Worm (Caenorhabditis elegans) whole organism, midembryonic: ENCODE measurements around the gene mrp-2.
A peak's percentile ranks its signal among the peaks of the same experiment; 100 is the strongest.

Experiments
- T22C8.4 ChIP-seq: fragments of 200-800 bp; sonication (Bioruptor generic); IDR thresholded peaks from 2 replicates; pipeline ENCODE4 v1.3.6; 2022; ENCODE audit warnings: missing genetic modification characterization, missing compliant biosample characterization
- cog-1 ChIP-seq: sonication (generic microtip); optimal IDR thresholded peaks from 2 replicates; lab custom pipeline; 2016; ENCODE audit warnings: missing genetic modification characterization, missing compliant biosample characterization
- flt-1 ChIP-seq: fragments of 200-800 bp; sonication (Bioruptor generic); IDR thresholded peaks from 2 replicates; pipeline ENCODE4 v1.3.6; 2022; ENCODE audit warnings: missing genetic modification characterization, missing compliant biosample characterization
- klf-2 ChIP-seq: fragments of 200-800 bp; sonication (Bioruptor generic); conservative IDR thresholded peaks from 2 replicates; pipeline ENCODE4 v1.3.6; 2022; ENCODE audit warnings: missing genetic modification reagents, missing genetic modification characterization, missing compliant biosample characterization
- med-1 ChIP-seq: sonication (generic microtip); optimal IDR thresholded peaks from 2 replicates; lab custom pipeline; 2017; ENCODE audit warnings: missing genetic modification characterization, mild to moderate bottlenecking, missing compliant biosample characterization, antibody characterized with exemption, missing genetic modification reagents; ENCODE audit not compliant: insufficient read depth
- ref-1 ChIP-seq: fragments of 200-800 bp; sonication (Bioruptor generic); conservative IDR thresholded peaks from 2 replicates; pipeline ENCODE4 v1.3.6; 2022; ENCODE audit warnings: missing genetic modification reagents, missing genetic modification characterization, missing compliant biosample characterization
- tab-1 ChIP-seq: fragments of 200-800 bp; sonication (Bioruptor generic); IDR thresholded peaks from 2 replicates; pipeline ENCODE4 v1.3.6; 2022; ENCODE audit warnings: missing genetic modification characterization, missing compliant biosample characterization
- ztf-23 ChIP-seq: fragments of 200-800 bp; sonication (Bioruptor generic); IDR thresholded peaks from 2 replicates; pipeline ENCODE4 v1.3.6; 2022; ENCODE audit warnings: missing genetic modification reagents, missing genetic modification characterization, missing compliant biosample characterization
- ztf-29 ChIP-seq: fragments of 200-800 bp; sonication (Bioruptor generic); IDR thresholded peaks from 2 replicates; pipeline ENCODE4 v1.3.6; 2022; ENCODE audit warnings: missing genetic modification reagents, missing genetic modification characterization, missing compliant biosample characterization

The mrp-2 gene

DNA sequence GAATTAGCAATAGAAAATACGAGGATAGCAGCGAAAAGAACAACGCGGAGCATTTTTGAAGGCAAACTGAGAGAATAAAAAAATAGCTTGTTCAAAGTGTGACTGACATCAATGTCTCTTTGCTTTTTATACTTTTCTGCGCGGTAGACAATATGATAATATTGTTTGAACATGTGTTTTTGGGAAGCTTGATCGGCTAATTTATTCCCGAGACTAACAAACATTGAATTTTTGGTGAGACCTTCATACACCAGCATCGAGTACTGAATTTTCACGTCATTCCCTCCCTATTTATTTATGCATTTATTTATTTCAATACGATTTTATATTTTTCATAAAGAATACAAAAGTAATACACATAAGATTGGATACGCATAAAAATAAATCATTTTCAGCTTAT, 41.6 kb downstream of the mrp-2 start, which contains the start of gene B0310.6:
TSS of gene B0310.6 (minus strand) at position 101 of the 400 bp plus-strand sequence.
- TF ChIP-seq T22C8.4 (GFP tag; lab: Robert Waterston, UW) (no peak), ztf-23 (GFP tag; lab: Robert Waterston, UW) (no peak), med-1 (GFP tag; lab: Kevin White, UChicago) (no peak), ztf-29 (GFP tag; lab: Robert Waterston, UW) (no peak), tab-1 (GFP tag; lab: Robert Waterston, UW) (no peak), klf-2 (GFP tag; lab: Robert Waterston, UW) (no peak), cog-1 (tag; lab: Kevin White, UChicago) (no peak)

DNA sequence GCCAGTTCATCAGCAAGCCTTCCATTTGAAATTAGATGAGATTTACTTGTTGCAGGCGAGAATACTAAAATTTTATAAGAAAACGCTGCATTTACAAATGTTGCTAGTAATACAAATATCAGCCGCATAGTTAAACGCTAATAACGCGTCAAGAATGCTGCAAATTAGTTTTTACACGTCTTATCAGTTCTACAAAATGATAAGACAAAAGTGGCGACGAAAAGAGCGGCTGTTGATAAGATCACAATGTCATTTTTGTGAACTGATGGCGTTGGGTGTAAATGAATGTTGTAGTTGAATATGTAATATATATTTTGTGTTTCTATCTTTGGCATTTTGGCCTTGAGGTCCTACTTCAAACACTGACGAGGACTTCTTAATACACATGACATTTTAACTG, 42.5 kb downstream of the mrp-2 start, which contains the start of gene ugt-46:
TSS of gene ugt-46 (minus strand) at position 279 of the 400 bp plus-strand sequence.
- TF ChIP-seq flt-1, result no peak
- TF ChIP-seq cog-1 (tag; lab: Kevin White, UChicago), result no peak
- TF ChIP-seq tab-1 (GFP tag; lab: Robert Waterston, UW), result no peak
- no peak for TF ChIP-seq med-1 (GFP tag; lab: Kevin White, UChicago)
- no peak for TF ChIP-seq ref-1 (GFP tag; lab: Robert Waterston, UW)
- TF ChIP-seq T22C8.4 (GFP tag; lab: Robert Waterston, UW), result no peak
- no peak for TF ChIP-seq ztf-29 (GFP tag; lab: Robert Waterston, UW)
- TF ChIP-seq ztf-23 (GFP tag; lab: Robert Waterston, UW), result no peak
- TF ChIP-seq klf-2 (GFP tag; lab: Robert Waterston, UW), result no peak

DNA sequence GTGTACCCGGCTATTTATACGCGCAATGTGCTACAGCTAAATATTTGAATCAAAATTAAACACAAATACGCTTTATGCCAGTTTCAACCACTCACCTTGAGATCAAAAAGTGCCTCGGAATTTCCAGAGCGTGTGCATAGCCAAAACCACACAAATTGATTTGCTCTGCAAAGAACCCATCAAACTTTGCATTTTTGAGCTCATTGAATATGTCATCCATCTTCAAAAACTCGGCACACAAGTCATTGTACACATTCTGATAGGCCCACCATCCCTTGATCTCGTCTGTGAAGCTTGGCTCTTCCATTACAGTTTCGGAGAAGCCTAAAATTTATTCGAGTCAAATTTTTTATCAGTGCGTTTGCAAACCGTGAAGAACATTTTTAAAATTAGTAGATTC, 43.1 kb downstream of the mrp-2 start:
- no peak for TF ChIP-seq ztf-23 (GFP tag; lab: Robert Waterston, UW)
- no peak for TF ChIP-seq med-1 (GFP tag; lab: Kevin White, UChicago)

DNA sequence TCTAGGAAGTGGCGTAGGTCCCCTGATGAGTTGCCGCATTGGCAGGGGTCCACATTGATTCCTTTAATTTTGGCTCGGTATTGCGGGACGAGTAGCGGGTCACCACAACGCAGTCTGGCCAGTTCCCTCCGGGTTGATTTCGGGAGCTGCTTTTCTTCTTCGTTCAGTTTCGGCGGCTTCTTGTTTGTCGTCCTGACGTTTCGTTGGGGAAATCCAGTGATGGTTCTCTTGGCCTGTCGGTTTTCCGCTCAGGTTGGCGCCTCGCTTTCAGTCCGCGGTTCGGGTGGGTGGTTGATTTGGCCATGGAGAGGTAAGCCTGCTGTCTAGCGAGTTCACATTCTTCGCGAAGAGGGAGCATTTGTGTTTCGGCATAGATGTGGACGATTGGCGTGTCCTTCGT, 43.7 kb downstream of the mrp-2 start:
- TF ChIP-seq ztf-23 (GFP tag; lab: Robert Waterston, UW) (no peak), cog-1 (tag; lab: Kevin White, UChicago) (no peak), T22C8.4 (GFP tag; lab: Robert Waterston, UW) (no peak), flt-1 (no peak), ztf-29 (GFP tag; lab: Robert Waterston, UW) (no peak), med-1 (GFP tag; lab: Kevin White, UChicago) (no peak), tab-1 (GFP tag; lab: Robert Waterston, UW) (no peak), ref-1 (GFP tag; lab: Robert Waterston, UW) (no peak)

DNA sequence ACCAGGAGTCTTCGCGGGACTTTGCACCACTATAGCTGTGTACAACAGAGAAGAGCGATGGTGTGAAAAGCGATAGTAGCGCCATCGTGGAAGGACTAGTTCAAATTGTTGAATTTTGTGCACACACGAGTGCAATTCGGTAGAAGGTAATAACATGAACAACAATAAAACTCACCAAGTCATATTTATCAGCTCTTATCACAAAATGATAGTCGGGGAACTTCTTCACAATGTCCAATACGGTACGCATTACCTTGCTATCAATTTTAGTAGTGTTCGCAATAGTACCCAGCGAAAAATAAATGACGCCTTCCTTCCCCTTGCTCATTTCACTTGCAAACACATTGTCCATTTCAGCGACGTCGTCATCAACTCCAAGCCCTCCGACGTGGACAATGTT, 44.8 kb downstream of the mrp-2 start:
- no peak for TF ChIP-seq ztf-23 (GFP tag; lab: Robert Waterston, UW)
- TF ChIP-seq flt-1, result no peak

DNA sequence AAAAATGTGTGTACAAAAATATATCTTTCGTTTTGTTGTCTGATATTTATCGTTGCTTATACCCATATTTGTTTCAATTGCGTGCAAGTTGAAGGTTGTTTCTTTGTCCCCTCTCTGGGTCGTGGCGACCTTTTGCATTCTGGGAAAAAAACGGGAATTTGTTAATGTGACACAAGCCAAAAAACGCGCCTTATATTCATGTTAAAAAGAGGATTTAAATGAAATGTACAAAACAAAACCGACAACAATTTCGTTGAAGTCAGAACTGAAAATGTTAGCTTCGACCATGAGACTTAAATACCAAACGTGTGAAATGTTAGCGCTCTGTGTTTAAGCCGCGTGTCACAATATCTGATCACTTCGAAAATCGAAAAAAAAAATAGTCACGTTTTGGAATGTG, 48.0 kb downstream of the mrp-2 start:
- TF ChIP-seq ztf-29 (GFP tag; lab: Robert Waterston, UW) (no peak), ztf-23 (GFP tag; lab: Robert Waterston, UW) (no peak), ref-1 (GFP tag; lab: Robert Waterston, UW) (no peak), klf-2 (GFP tag; lab: Robert Waterston, UW) (no peak), cog-1 (tag; lab: Kevin White, UChicago) (no peak), tab-1 (GFP tag; lab: Robert Waterston, UW) (no peak)

DNA sequence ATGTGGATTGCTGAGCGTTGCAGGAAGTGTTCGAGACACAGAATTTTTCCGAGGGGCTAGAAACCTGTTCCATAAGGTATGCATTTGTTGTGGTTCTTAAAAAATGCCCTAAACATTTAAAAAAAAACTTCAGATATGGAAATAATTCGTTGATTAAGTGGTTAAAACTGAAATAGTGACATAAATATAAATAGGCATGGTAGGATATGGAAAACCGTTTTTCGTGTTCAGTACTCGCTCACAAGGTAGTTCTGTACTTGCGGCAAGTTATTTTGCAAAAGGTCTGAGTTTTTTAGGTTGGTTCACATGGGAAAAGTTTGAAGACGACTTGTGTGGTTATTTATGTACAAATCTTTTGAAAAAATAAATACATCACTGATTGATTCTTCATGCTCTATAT, 51.6 kb downstream of the mrp-2 start, which contains the start of gene B0310.3:
TSS of gene B0310.3 (minus strand) at position 101 of the 400 bp plus-strand sequence.
- TF ChIP-seq cog-1 (tag; lab: Kevin White, UChicago) (no peak), klf-2 (GFP tag; lab: Robert Waterston, UW) (no peak), ref-1 (GFP tag; lab: Robert Waterston, UW) (no peak), tab-1 (GFP tag; lab: Robert Waterston, UW) (no peak), ztf-23 (GFP tag; lab: Robert Waterston, UW) (no peak), flt-1 (no peak), ztf-29 (GFP tag; lab: Robert Waterston, UW) (no peak), T22C8.4 (GFP tag; lab: Robert Waterston, UW) (no peak), med-1 (GFP tag; lab: Kevin White, UChicago) (no peak)

DNA sequence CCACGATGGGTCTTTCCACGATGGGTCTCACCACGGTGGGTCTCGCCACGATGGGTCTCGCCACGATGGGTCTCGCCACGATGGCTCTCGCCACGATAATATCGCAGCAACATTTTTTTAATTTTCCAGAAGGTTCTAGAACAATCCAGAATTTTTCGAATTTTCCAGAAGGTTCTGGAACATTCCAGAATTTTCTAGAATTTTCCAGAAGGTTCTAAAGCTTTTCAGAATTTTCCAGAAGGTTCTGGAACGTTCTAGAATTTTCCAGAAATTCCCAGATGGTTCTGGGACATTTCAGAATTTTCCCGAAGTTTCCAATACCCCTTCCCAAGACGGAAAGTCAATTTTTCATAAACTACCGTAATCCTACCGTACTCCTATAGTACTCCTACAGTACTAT, 55.7 kb downstream of the mrp-2 start:
- TF ChIP-seq flt-1, result peak; percentile 62; the same call in 1 of the 2 replicates

DNA sequence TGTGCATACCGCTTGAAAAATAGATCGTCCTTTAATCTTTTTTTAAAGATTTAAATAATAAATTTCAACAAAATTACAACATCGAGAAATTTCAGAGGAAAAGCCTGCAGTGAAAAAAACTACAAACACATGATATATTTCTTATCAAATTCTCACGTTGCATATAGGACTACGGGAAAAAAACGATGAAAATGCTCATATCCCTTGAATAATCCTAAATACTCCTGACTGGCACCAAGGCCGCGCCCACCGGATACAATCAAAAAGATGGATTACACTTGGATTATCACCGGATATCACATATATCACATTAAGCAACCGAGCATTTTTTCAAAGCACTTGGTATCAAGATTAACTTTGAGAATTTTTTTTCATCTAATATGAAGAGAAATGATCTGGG, 58.5 kb downstream of the mrp-2 start:
- TF ChIP-seq T22C8.4 (GFP tag; lab: Robert Waterston, UW), result no peak
- TF ChIP-seq cog-1 (tag; lab: Kevin White, UChicago), result no peak
- TF ChIP-seq tab-1 (GFP tag; lab: Robert Waterston, UW), result no peak
- no peak for TF ChIP-seq flt-1
- no peak for TF ChIP-seq ref-1 (GFP tag; lab: Robert Waterston, UW)
- no peak for TF ChIP-seq ztf-23 (GFP tag; lab: Robert Waterston, UW)
- TF ChIP-seq ztf-29 (GFP tag; lab: Robert Waterston, UW), result no peak
- no peak for TF ChIP-seq klf-2 (GFP tag; lab: Robert Waterston, UW)
- no peak for TF ChIP-seq med-1 (GFP tag; lab: Kevin White, UChicago)
